Fruit fly (Drosophila melanogaster): ENCODE data around the gene Alms1a.

Alms1a gene

dm6 chrX:4587584-4587983 lies 48.2 kb downstream of the Alms1a start:
- TF ChIP-seq CG1620 (GFP tag; optimal IDR thresholded peaks at IDR 0.05) (no peak), CG12768 (GFP tag; optimal IDR thresholded peaks at IDR 0.05) (no peak), pad (GFP tag; optimal IDR thresholded peaks at IDR 0.05) (no peak), Mnt (GFP tag; optimal IDR thresholded peaks at IDR 0.05) (no peak), bab1 (GFP tag; optimal IDR thresholded peaks at IDR 0.05) (no peak)

DNA sequence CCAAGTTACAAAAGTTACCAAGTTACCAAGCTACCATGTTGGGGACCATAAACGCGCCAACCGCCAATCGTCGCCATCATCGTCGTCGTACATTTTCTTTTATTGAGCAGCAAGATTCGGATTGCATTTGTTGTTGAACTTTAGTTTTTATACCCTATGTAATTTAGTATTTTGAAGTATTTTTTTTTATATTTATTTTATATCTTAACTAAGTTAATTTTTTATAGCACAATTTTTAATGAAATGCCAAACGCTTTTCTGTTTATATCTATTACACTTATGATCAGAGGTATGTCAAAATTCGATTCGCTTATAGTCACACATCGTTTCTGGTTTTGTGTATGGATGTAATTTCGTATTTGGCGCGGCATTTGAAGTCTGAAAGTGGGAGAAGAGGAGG lies 53.4 kb downstream of the Alms1a start:
- no peak for TF ChIP-seq bab1 (GFP tag; optimal IDR thresholded peaks at IDR 0.05)
- TF ChIP-seq Clk (GFP tag; optimal IDR thresholded peaks at IDR 0.05): no peak
- no peak for TF ChIP-seq tj (GFP tag; optimal IDR thresholded peaks at IDR 0.05)
- TF ChIP-seq CG7101 (tag; optimal IDR thresholded peaks at IDR 0.05): no peak
- no peak for TF ChIP-seq CG12768 (GFP tag; optimal IDR thresholded peaks at IDR 0.05)
- no peak for TF ChIP-seq Crg-1 (GFP tag; optimal IDR thresholded peaks at IDR 0.05)
- no peak for TF ChIP-seq pad (GFP tag; optimal IDR thresholded peaks at IDR 0.05)
- TF ChIP-seq kay (GFP tag; ENCODE audit: borderline replicate concordance): no peak
- TF ChIP-seq Hr96 (GFP tag; optimal IDR thresholded peaks at IDR 0.05): no peak
- TF ChIP-seq CG5204 (GFP tag; optimal IDR thresholded peaks at IDR 0.05): no peak

- TF ChIP-seq CG5204 (GFP tag; optimal IDR thresholded peaks at IDR 0.05) (no peak), cic (GFP tag; optimal IDR thresholded peaks at IDR 0.05) (no peak), CG11617 (GFP tag; optimal IDR thresholded peaks at IDR 0.05) (no peak), CG12768 (GFP tag; optimal IDR thresholded peaks at IDR 0.05) (no peak), Clk (GFP tag; optimal IDR thresholded peaks at IDR 0.05) (no peak), cnc (optimal IDR thresholded peaks at IDR 0.05) (no peak), kay (GFP tag; ENCODE audit: borderline replicate concordance) (no peak), ovo (GFP tag; optimal IDR thresholded peaks at IDR 0.05) (no peak), Crg-1 (GFP tag; optimal IDR thresholded peaks at IDR 0.05) (no peak), CG1620 (GFP tag; optimal IDR thresholded peaks at IDR 0.05) (no peak), Hr96 (GFP tag; optimal IDR thresholded peaks at IDR 0.05) (no peak), CG7045 (GFP tag; optimal IDR thresholded peaks at IDR 0.05) (no peak), Mnt (GFP tag; optimal IDR thresholded peaks at IDR 0.05) (no peak), CG14711 (tag; optimal IDR thresholded peaks at IDR 0.05) (no peak), pad (GFP tag; optimal IDR thresholded peaks at IDR 0.05) (no peak)
Observed at dm6 chrX:4581769-4582168, 54.0 kb downstream of the Alms1a start.
